Fruit fly (Drosophila melanogaster): ENCODE results near the gene CG14286.

The CG14286 gene

DNA sequence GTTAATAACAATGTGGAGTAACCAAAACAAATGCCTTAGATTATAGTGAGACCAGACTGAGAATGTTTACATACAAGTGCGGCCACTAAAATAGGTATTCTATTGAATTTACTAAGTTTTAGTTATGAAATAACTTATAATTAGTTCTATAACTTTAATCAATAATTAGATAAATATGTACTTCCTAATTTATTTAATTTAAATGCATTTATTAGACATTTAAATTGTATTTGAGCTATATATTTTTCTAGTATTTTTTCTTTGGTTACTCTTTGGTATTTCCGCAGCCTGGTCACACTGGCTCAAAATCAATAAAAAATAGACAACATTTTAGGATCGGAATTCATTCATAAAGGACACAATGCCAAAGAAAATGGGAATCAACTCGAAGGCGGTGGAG is 7.3 kb downstream of the CG14286 start, which contains the start of the genes Prp18 and CG6013 (continued):
- peak in 1 of 2 experiments; percentile 54 for TF ChIP-seq foxo (GFP tag; optimal IDR thresholded peaks at IDR 0.05)

DNA sequence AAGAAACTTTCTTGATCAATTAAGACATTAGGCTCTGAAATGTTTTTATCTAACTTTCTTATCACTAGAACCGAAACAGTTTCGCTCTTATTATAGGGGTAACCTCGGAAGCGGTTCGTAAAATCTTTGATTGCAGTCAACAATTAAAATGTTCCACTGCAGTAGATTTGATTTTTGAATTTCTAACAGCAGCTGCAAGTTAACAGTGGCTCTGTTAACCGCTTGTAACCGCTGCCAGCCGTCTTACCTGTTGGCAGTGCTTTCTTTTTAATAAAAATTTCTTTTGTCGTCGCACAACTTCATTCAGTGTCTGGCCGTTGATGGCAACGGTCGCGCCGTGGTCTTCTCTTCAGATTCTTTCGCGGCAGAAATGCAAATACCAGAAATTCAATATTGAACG is 9.3 kb downstream of the CG14286 start, which contains the start of gene CG6026:
Gene CG6026 (plus strand): TSS at position 301 of the 400 bp plus-strand sequence.
- TF ChIP-seq OdsH (GFP tag; optimal IDR thresholded peaks at IDR 0.05) (no peak), Sp1 (GFP tag; optimal IDR thresholded peaks at IDR 0.05) (no peak), usp (GFP tag; optimal IDR thresholded peaks at IDR 0.05) (no peak), psq (GFP tag; optimal IDR thresholded peaks at IDR 0.05) (no peak), Vsx2 (GFP tag; optimal IDR thresholded peaks at IDR 0.05; ENCODE audit: partially characterized antibody) (no peak), tai (GFP tag; optimal IDR thresholded peaks at IDR 0.05) (no peak), dl (GFP tag; optimal IDR thresholded peaks at IDR 0.05; ENCODE audit: insufficient read depth in 1 of 2, partially characterized antibody in 2 of 2) (no peak), Myc (optimal IDR thresholded peaks at IDR 0.05) (no peak), lola (GFP tag; optimal IDR thresholded peaks at IDR 0.05) (no peak), CG9705 (GFP tag; optimal IDR thresholded peaks at IDR 0.05) (no peak), Jra (GFP tag; optimal IDR thresholded peaks at IDR 0.05) (no peak), Mio (GFP tag; optimal IDR thresholded peaks at IDR 0.05) (no peak), jim (GFP tag; optimal IDR thresholded peaks at IDR 0.05) (no peak), CG32264 (GFP tag; optimal IDR thresholded peaks at IDR 0.05) (no peak), rgr (GFP tag; optimal IDR thresholded peaks at IDR 0.05) (no peak)

DNA sequence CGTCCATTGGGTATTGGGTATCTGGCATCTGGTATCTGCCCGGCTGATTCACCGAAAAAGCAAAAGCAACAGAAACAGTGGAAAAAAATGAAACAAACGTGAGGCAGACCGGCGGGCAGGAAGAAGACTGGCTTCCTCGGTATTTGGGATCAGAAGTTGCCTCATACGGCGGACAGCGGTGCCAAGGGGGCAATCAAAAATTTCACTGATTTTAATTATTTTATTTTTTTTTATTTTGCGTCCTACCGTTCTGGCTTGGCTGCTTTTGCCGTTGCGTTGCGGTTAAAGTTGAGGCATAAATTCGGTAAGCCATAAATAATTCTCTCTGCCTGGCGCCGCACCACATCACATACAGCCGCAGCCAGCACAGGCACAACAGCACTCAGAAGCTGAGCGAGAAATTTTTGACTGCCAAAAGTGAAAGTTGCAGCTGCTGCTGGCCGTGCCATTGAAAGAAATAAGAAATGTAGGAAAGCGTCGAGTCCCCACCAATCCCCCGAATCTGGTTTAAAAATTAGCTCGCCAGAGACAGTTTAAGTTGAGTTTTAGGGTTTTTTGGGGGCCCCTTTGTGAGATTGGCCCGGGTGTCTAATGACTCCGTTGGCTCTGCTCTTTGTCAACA is 12.7 kb downstream of the CG14286 start:
- TF ChIP-seq tai (GFP tag; optimal IDR thresholded peaks at IDR 0.05) (no peak), Dfd (GFP tag; optimal IDR thresholded peaks at IDR 0.05) (no peak), Hr83 (GFP tag; optimal IDR thresholded peaks at IDR 0.05; ENCODE audit: poor library complexity, severe bottlenecking) (no peak), CrebA (GFP tag; optimal IDR thresholded peaks at IDR 0.05; ENCODE audit: borderline replicate concordance) (no peak), h (GFP tag; optimal IDR thresholded peaks at IDR 0.05) (no peak), HLH106 (tag; optimal IDR thresholded peaks at IDR 0.05) (no peak), Mio (GFP tag; optimal IDR thresholded peaks at IDR 0.05) (no peak), ey (GFP tag; optimal IDR thresholded peaks at IDR 0.05) (no peak)

DNA sequence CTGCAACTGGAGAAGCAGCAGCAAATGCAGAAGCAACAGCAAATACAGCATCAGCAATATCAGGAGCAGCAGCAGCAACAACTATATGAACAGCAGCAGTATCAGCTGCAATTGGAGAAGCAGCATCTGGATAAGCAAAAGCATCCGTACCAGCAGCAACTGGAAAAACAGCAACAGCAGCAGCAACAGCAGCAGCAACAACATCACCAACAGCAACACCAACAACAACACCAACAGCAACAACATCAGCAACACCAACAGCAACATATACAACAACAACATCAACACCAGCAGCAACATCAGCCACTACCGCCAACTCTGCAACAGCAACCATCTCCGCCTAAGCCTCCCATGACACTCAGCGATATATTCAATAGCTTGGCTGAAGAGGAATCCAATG is 16.8 kb downstream of the CG14286 start:
- TF ChIP-seq Dfd (GFP tag; optimal IDR thresholded peaks at IDR 0.05): peak; percentile 97
- no peak for TF ChIP-seq Hnf4 (GFP tag; optimal IDR thresholded peaks at IDR 0.05)

DNA sequence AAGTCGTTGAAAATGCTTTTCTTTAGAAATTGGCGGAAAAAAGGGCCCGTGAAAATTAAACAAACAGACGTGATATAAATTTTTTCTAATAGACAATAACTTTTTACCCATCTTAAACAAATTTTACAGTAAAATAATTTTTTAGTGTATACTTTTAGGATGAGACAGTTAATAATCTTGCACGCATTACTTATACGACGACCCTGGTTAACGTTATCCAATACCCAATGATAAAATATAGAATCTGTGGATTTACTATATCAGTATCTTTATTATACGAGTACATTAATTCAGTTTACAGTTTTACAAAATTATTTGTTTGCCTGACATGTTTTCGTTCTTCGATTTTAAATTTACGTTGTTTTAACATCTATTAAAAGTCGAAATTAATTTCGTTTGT is 20.7 kb downstream of the CG14286 start:
- TF ChIP-seq sage (GFP tag; optimal IDR thresholded peaks at IDR 0.05): no peak

DNA sequence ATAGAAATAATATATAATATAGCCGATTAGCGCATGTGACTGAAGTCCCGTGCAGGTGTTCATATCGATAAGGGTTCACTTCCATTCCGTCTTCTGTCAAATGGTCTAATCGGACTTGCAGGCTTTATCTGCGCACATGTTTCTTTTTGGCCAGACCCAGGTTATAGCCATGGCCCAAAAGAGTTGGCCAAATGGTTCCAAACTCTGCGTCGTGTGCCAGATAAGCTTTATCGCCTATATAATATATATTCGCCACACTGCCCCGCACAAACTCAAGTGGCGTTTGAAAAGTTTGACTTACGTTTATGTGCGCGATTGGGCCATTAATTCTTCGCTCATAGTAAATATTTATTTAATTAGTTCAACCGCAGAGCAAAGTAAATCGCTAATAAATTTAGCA is 27.4 kb downstream of the CG14286 start:
- TF ChIP-seq CrebA (GFP tag; optimal IDR thresholded peaks at IDR 0.05; ENCODE audit: borderline replicate concordance) (no peak), h (GFP tag; optimal IDR thresholded peaks at IDR 0.05) (peak; percentile 74), Dif (GFP tag; optimal IDR thresholded peaks at IDR 0.05; ENCODE audit: partially characterized antibody) (peak; percentile 5), N (GFP tag; optimal IDR thresholded peaks at IDR 0.05) (no peak)

DNA sequence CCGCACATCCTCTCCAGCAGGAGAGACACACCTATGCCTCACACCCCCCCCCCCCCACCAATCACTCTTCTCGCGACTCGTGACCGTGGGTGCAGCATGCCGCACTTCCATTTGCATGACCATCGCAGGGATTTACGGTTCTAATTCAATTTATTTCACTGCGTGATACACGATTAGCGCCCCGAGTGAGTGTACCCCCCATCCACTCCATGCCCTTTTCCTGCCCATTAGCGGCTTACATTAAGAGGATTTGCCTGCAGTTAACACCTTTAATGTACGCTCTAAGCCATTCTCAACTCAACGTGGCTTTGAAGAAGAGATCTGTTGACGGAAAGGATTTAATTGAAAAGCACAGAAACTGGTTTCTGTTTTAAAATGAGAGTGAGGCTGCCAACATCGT is 28.6 kb downstream of the CG14286 start:
- no peak for TF ChIP-seq CrebA (GFP tag; optimal IDR thresholded peaks at IDR 0.05; ENCODE audit: borderline replicate concordance)
- no peak for TF ChIP-seq fru (GFP tag; optimal IDR thresholded peaks at IDR 0.05)

Measured in whole organism, wandering third instar larva.